Fruit fly (Drosophila melanogaster) whole organism, prepupa: Measurements from ENCODE around the gene CG12009.

Experiments used
- CG10631 ChIP-seq: fragments of 200-800 bp; sonication (Bioruptor generic); optimal IDR thresholded peaks from 2 replicates; lab custom pipeline; 2016; ENCODE audit warnings: missing biosample characterization, missing genetic modification characterization
- CG10669 ChIP-seq: fragments of 200-800 bp; sonication (Bioruptor generic); optimal IDR thresholded peaks from 3 replicates; lab custom pipeline; 2018; ENCODE audit warnings: missing biosample characterization, mild to moderate bottlenecking, missing genetic modification characterization, moderate library complexity
- CG11294 ChIP-seq: fragments of 200-800 bp; sonication (Bioruptor generic); IDR thresholded peaks from 2 replicates; pipeline ENCODE4 v1.3.6; 2022; ENCODE audit warnings: missing biosample characterization, missing genetic modification characterization
- CG11902 ChIP-seq: fragments of 200-800 bp; sonication (Bioruptor generic); optimal IDR thresholded peaks from 3 replicates; lab custom pipeline; 2016; ENCODE audit warnings: missing biosample characterization, missing genetic modification characterization
- CG1621 ChIP-seq: fragments of 200-800 bp; sonication (Bioruptor generic); optimal IDR thresholded peaks from 3 replicates; lab custom pipeline; 2018; ENCODE audit warnings: missing biosample characterization, mild to moderate bottlenecking, missing genetic modification characterization
- CG3032 ChIP-seq: fragments of 200-800 bp; optimal IDR thresholded peaks from 2 replicates; lab custom pipeline; 2019; ENCODE audit warnings: missing biosample characterization, mild to moderate bottlenecking, missing genetic modification characterization, moderate library complexity
- CG31627 ChIP-seq: fragments of 200-800 bp; sonication (Bioruptor generic); optimal IDR thresholded peaks from 3 replicates; lab custom pipeline; 2016; ENCODE audit warnings: missing biosample characterization, missing genetic modification characterization
- CG3919 ChIP-seq: fragments of 200-800 bp; sonication (Bioruptor generic); optimal IDR thresholded peaks from 3 replicates; lab custom pipeline; 2016; ENCODE audit warnings: missing biosample characterization, missing genetic modification characterization
- CG4318 ChIP-seq: fragments of 200-800 bp; sonication (Bioruptor generic); optimal IDR thresholded peaks from 3 replicates; lab custom pipeline; 2017; ENCODE audit warnings: missing biosample characterization, mild to moderate bottlenecking, missing genetic modification characterization
- CG6276 ChIP-seq: fragments of 200-800 bp; sonication (Bioruptor generic); optimal IDR thresholded peaks from 2 replicates; lab custom pipeline; 2017; ENCODE audit warnings: missing biosample characterization, mild to moderate bottlenecking, missing genetic modification characterization
- CG6792 ChIP-seq: fragments of 200-800 bp; sonication (Bioruptor generic); optimal IDR thresholded peaks from 3 replicates; lab custom pipeline; 2016; ENCODE audit warnings: missing biosample characterization, missing genetic modification characterization
- CG6808 ChIP-seq: fragments of 200-800 bp; sonication (Bioruptor generic); optimal IDR thresholded peaks from 3 replicates; lab custom pipeline; 2017; ENCODE audit warnings: missing biosample characterization, missing genetic modification characterization, mild to moderate bottlenecking, moderate library complexity, missing genetic modification reagents
- CG8319 ChIP-seq: fragments of 200-800 bp; sonication (Bioruptor generic); optimal IDR thresholded peaks from 3 replicates; lab custom pipeline; 2016; ENCODE audit warnings: missing biosample characterization, missing genetic modification characterization
- Eip75B ChIP-seq: fragments of 200-800 bp; sonication (Bioruptor generic); optimal IDR thresholded peaks from 3 replicates; lab custom pipeline; 2016; ENCODE audit warnings: missing biosample characterization, missing genetic modification characterization
- Eip78C ChIP-seq: fragments of 200-800 bp; sonication (Bioruptor generic); peaks from one replicate; lab custom pipeline; 2016; ENCODE audit warnings: missing biosample characterization, missing genetic modification characterization
- Ets96B ChIP-seq: fragments of 200-800 bp; optimal IDR thresholded peaks from 2 replicates; lab custom pipeline; 2019; ENCODE audit warnings: missing biosample characterization, mild to moderate bottlenecking, missing genetic modification characterization, moderate library complexity
- Hr4 ChIP-seq: fragments of 200-800 bp; sonication (Bioruptor generic); optimal IDR thresholded peaks from 3 replicates; lab custom pipeline; 2016; ENCODE audit warnings: missing biosample characterization, missing genetic modification characterization
- Met ChIP-seq: fragments of 200-800 bp; sonication (Bioruptor generic); optimal IDR thresholded peaks from 3 replicates; lab custom pipeline; 2016; ENCODE audit warnings: missing biosample characterization, missing genetic modification characterization
- Sox102F ChIP-seq: fragments of 200-800 bp; sonication (Bioruptor generic); optimal IDR thresholded peaks from 2 replicates; lab custom pipeline; 2016; ENCODE audit warnings: missing biosample characterization, mild to moderate bottlenecking, missing genetic modification characterization
- Sox14 ChIP-seq: fragments of 200-800 bp; sonication (Bioruptor generic); optimal IDR thresholded peaks from 3 replicates; lab custom pipeline; 2016; ENCODE audit warnings: missing biosample characterization, missing genetic modification characterization
- dsx ChIP-seq: fragments of 200-800 bp; optimal IDR thresholded peaks from 3 replicates; lab custom pipeline; 2019; ENCODE audit warnings: missing biosample characterization, mild to moderate bottlenecking, missing genetic modification characterization, moderate library complexity; ENCODE audit not compliant: poor library complexity, severe bottlenecking
- eg ChIP-seq: fragments of 200-800 bp; sonication (Bioruptor generic); IDR thresholded peaks from 3 replicates; pipeline ENCODE4 v1.3.6; 2022; ENCODE audit warnings: missing biosample characterization, missing genetic modification characterization
- esn ChIP-seq: fragments of 200-800 bp; sonication (Bioruptor generic); optimal IDR thresholded peaks from 2 replicates; lab custom pipeline; 2016; ENCODE audit warnings: missing biosample characterization, mild to moderate bottlenecking, missing genetic modification characterization, moderate library complexity
- fd59A ChIP-seq: fragments of 200-800 bp; sonication (Bioruptor generic); optimal IDR thresholded peaks from 2 replicates; lab custom pipeline; 2017; ENCODE audit warnings: missing biosample characterization, mild to moderate bottlenecking, missing genetic modification characterization, missing genetic modification reagents
- lz ChIP-seq: fragments of 200-800 bp; sonication (Bioruptor generic); optimal IDR thresholded peaks from 3 replicates; lab custom pipeline; 2016; ENCODE audit warnings: missing biosample characterization, missing genetic modification characterization
- net ChIP-seq: fragments of 200-800 bp; sonication (Bioruptor generic); optimal IDR thresholded peaks from 3 replicates; lab custom pipeline; 2016; ENCODE audit warnings: missing biosample characterization, missing genetic modification characterization
- pdm3 ChIP-seq: fragments of 200-800 bp; sonication (Bioruptor generic); optimal IDR thresholded peaks from 3 replicates; lab custom pipeline; 2016; ENCODE audit warnings: missing biosample characterization, missing genetic modification characterization
- salr ChIP-seq, 2 experiments: fragments of 200-800 bp; sonication (Bioruptor generic); optimal IDR thresholded peaks; 3 replicates each; lab custom pipeline; 2016 to 2018; ENCODE audit warnings: missing biosample characterization in 2 of 2, missing genetic modification characterization in 2 of 2, mild to moderate bottlenecking in 1 of 2
- spab ChIP-seq: fragments of 200-800 bp; sonication (Bioruptor generic); optimal IDR thresholded peaks from 2 replicates; lab custom pipeline; 2017; ENCODE audit warnings: missing biosample characterization, mild to moderate bottlenecking, missing genetic modification characterization, missing genetic modification reagents
- ss ChIP-seq, 2 experiments: fragments of 200-800 bp; sonication (Bioruptor generic); optimal IDR thresholded peaks; 2 replicates in 1 of 2; 3 replicates in 1 of 2; lab custom pipeline; 2017 to 2018; ENCODE audit warnings: mild to moderate bottlenecking in 2 of 2, missing biosample characterization in 2 of 2, missing genetic modification characterization in 2 of 2, moderate library complexity in 1 of 2
- svp ChIP-seq: fragments of 200-800 bp; sonication (Bioruptor generic); peaks from one replicate; lab custom pipeline; 2016; ENCODE audit warnings: missing biosample characterization, missing genetic modification characterization
- vri ChIP-seq: fragments of 200-800 bp; sonication (Bioruptor generic); optimal IDR thresholded peaks from 3 replicates; lab custom pipeline; 2016; ENCODE audit warnings: missing biosample characterization, mild to moderate bottlenecking, missing genetic modification characterization

CG12009 gene

dm6 chr3L:3336368-3337164 lies 45.3 kb downstream of the CG12009 start, which contains the start of the genes Drsl6 and kst (continued):
- no peak for TF ChIP-seq Sox102F (GFP tag; lab: Kevin White, UChicago)
- no peak for TF ChIP-seq CG6276 (GFP tag; lab: Kevin White, UChicago)
- no peak for TF ChIP-seq net (GFP tag; lab: Kevin White, UChicago)
- no peak for TF ChIP-seq CG10669
- TF ChIP-seq esn (GFP tag; lab: Kevin White, UChicago): peak; percentile 35
- TF ChIP-seq ss (GFP tag; optimal IDR thresholded peaks at IDR 0.05; lab: Kevin White, UChicago): peak; percentile 54
- peak; percentile 75 for TF ChIP-seq CG1621 (tag; lab: Kevin White, UChicago)
- no peak; the same call in 1 of the 2 replicates for TF ChIP-seq CG11294 (GFP tag; lab: Robert Waterston, UW)
- TF ChIP-seq eg: peak; percentile 85
- TF ChIP-seq CG8319 (GFP tag; lab: Kevin White, UChicago): no peak
- TF ChIP-seq CG11902 (GFP tag; lab: Kevin White, UChicago): no peak
- TF ChIP-seq Hr4 (GFP tag; lab: Kevin White, UChicago): no peak
- TF ChIP-seq CG10631 (GFP tag; lab: Kevin White, UChicago): no peak
- TF ChIP-seq CG6808 (GFP tag; lab: Kevin White, UChicago): peak; percentile 28
- no peak for TF ChIP-seq fd59A (GFP tag; lab: Kevin White, UChicago)
- peak; percentile 53 for TF ChIP-seq CG3032 (tag; lab: Kevin White, UChicago)
- no peak for TF ChIP-seq CG6792 (GFP tag; lab: Kevin White, UChicago)
- TF ChIP-seq lz (GFP tag; lab: Kevin White, UChicago): no peak
- no peak for TF ChIP-seq Eip75B

- TF ChIP-seq vri (GFP tag; lab: Kevin White, UChicago) (peak; percentile 22), CG31627 (no peak)
These were observed 46.2 kb downstream of the CG12009 start for dm6 chr3L:3337345-3337928.

- peak; percentile 12 for TF ChIP-seq Sox14
- peak; percentile 33 for TF ChIP-seq dsx (GFP tag; lab: Kevin White, UChicago)
- no peak for TF ChIP-seq CG4318 (GFP tag; lab: Kevin White, UChicago)
- TF ChIP-seq pdm3 (GFP tag; lab: Kevin White, UChicago): peak; percentile 29
- TF ChIP-seq Ets96B (tag; lab: Kevin White, UChicago): peak; percentile 61
- no peak for TF ChIP-seq CG11294 (GFP tag; lab: Robert Waterston, UW)
- no peak for TF ChIP-seq Sox102F (GFP tag; lab: Kevin White, UChicago)
- peak; percentile 32 for TF ChIP-seq CG10631 (GFP tag; lab: Kevin White, UChicago)
- TF ChIP-seq ss (GFP tag; optimal IDR thresholded peaks at IDR 0.05; lab: Kevin White, UChicago): peak; percentile 67 to 96
- peak; percentile 70 for TF ChIP-seq CG3032 (tag; lab: Kevin White, UChicago)
- peak in 1 of 2 experiments; percentile 2 for TF ChIP-seq salr (GFP tag; optimal IDR thresholded peaks at IDR 0.05; lab: Kevin White, UChicago)
- peak; percentile 56 for TF ChIP-seq fd59A (GFP tag; lab: Kevin White, UChicago)
- TF ChIP-seq vri (GFP tag; lab: Kevin White, UChicago): no peak
- TF ChIP-seq CG6792 (GFP tag; lab: Kevin White, UChicago): no peak
- TF ChIP-seq svp (GFP tag; lab: Kevin White, UChicago): peak; percentile 83
- TF ChIP-seq Met (GFP tag; lab: Kevin White, UChicago): no peak
- TF ChIP-seq spab (GFP tag; lab: Kevin White, UChicago): peak; percentile 43
- peak; percentile 53 for TF ChIP-seq CG10669
- peak; percentile 61 for TF ChIP-seq Eip78C (GFP tag; lab: Kevin White, UChicago)
- TF ChIP-seq CG3919 (GFP tag; lab: Kevin White, UChicago): peak; percentile 22
- peak; percentile 65 for TF ChIP-seq CG6808 (GFP tag; lab: Kevin White, UChicago)
- TF ChIP-seq, all 60 proteins: peak for 15
These were observed 47.0 kb downstream of the CG12009 start for dm6 chr3L:3338028-3338855.
